Worm (Caenorhabditis elegans): ENCODE measurements around the gene plr-1.

- TF ChIP-seq nhr-237 (tag; optimal IDR thresholded peaks at IDR 0.05) (no peak), ztf-11 (tag; optimal IDR thresholded peaks at IDR 0.05) (no peak), nhr-42 (GFP tag; IDR thresholded peaks at IDR 0.05) (no peak), dmd-8 (GFP tag; IDR thresholded peaks at IDR 0.05) (no peak), nhr-28 (tag; optimal IDR thresholded peaks at IDR 0.05) (no peak), egl-27 (tag; optimal IDR thresholded peaks at IDR 0.05) (no peak)
These were observed 2.4 kb downstream of the plr-1 start for ce11 chrIII:11459041-11459440.
